Worm (Caenorhabditis elegans) whole organism, late embryonic: ENCODE results near the gene R13A1.5.

Experiments
- K02D7.2 ChIP-seq: sonication (generic microtip); optimal IDR thresholded peaks from 2 replicates; lab custom pipeline; 2017; ENCODE audit warnings: mild to moderate bottlenecking, missing genetic modification characterization, missing compliant biosample characterization
- ceh-14 ChIP-seq: sonication (generic microtip); optimal IDR thresholded peaks from 2 replicates; lab custom pipeline; 2016; ENCODE audit warnings: missing genotype, missing genetic modification characterization, missing compliant biosample characterization
- ceh-31 ChIP-seq: sonication (generic microtip); optimal IDR thresholded peaks from 2 replicates; lab custom pipeline; 2016; ENCODE audit warnings: missing genetic modification characterization, missing compliant biosample characterization
- ceh-34 ChIP-seq: sonication (generic microtip); optimal IDR thresholded peaks from 2 replicates; lab custom pipeline; 2016; ENCODE audit warnings: mild to moderate bottlenecking, missing genetic modification characterization, missing compliant biosample characterization
- fkh-10 ChIP-seq: fragments of 150-350 bp; optimal IDR thresholded peaks from 2 replicates; lab custom pipeline; 2014; ENCODE audit warnings: missing biosample characterization, missing genetic modification reagents, missing genetic modification characterization
- fkh-6 ChIP-seq: sonication (generic microtip); optimal IDR thresholded peaks from 2 replicates; lab custom pipeline; 2016; ENCODE audit warnings: missing genetic modification characterization, missing compliant biosample characterization
- lin-11 ChIP-seq: fragments of 200-800 bp; sonication (Bioruptor generic); optimal IDR thresholded peaks from 2 replicates; lab custom pipeline; 2018; ENCODE audit warnings: mild to moderate bottlenecking, missing genetic modification characterization, missing compliant biosample characterization
- nhr-11 ChIP-seq: fragments of 150-350 bp; optimal IDR thresholded peaks from 2 replicates; lab custom pipeline; 2014; ENCODE audit warnings: missing biosample characterization, missing genetic modification characterization
- pha-4 ChIP-seq: fragments of 150-350 bp; optimal IDR thresholded peaks from 2 replicates; lab custom pipeline; 2018; ENCODE audit warnings: missing biosample characterization, missing genetic modification reagents, missing genetic modification characterization
- pqm-1 ChIP-seq: sonication (generic microtip); optimal IDR thresholded peaks from 2 replicates; lab custom pipeline; 2016; ENCODE audit warnings: missing genetic modification characterization, missing compliant biosample characterization
- sdc-2 ChIP-seq: sonication (generic microtip); optimal IDR thresholded peaks from 2 replicates; lab custom pipeline; 2016; ENCODE audit warnings: missing genotype, missing genetic modification characterization, missing compliant biosample characterization
- tbx-2 ChIP-seq: sonication (generic microtip); optimal IDR thresholded peaks from 2 replicates; lab custom pipeline; 2016; ENCODE audit warnings: missing genetic modification characterization, missing compliant biosample characterization
- tbx-7 ChIP-seq: sonication (generic microtip); optimal IDR thresholded peaks from 2 replicates; lab custom pipeline; 2016; ENCODE audit warnings: missing genotype, missing genetic modification characterization, missing compliant biosample characterization

ce11 chrIV:7208961-7209360 lies 17.3 kb upstream of the R13A1.5 start:
- TF ChIP-seq ceh-14 (tag; lab: Kevin White, UChicago) (no peak), tbx-7 (tag; lab: Kevin White, UChicago) (no peak), nhr-11 (tag; lab: Kevin White, UChicago) (no peak), pha-4 (tag; lab: Kevin White, UChicago) (no peak), lin-11 (tag; lab: Kevin White, UChicago) (no peak), pqm-1 (no peak), sdc-2 (tag; lab: Kevin White, UChicago) (no peak), ceh-34 (tag; lab: Kevin White, UChicago) (no peak), K02D7.2 (no peak), fkh-10 (GFP tag; lab: Kevin White, UChicago) (no peak), tbx-2 (no peak), fkh-6 (tag; lab: Kevin White, UChicago) (no peak), ceh-31 (tag; lab: Kevin White, UChicago) (no peak)
